Fruit fly (Drosophila melanogaster): ENCODE measurements around the gene CG31294.

DNA sequence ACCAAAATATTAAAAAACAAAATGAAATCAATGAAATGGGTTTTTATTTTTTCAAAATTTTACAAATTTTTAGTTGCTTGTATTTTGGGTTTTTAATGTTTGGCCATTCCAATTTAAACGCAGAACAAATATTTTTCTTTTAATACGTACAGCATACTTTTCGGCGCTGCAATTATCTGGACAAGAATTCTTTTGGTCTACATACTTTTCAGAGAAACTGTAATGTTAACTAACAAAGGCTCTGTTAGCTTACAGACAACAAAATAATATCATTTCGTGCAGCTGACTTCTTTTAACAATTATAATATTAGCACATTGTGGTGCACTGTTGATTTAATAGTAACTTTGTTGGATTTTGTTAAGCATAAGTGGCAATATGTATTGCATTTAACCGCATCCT lies 27.9 kb downstream of the CG31294 start:
- no peak for TF ChIP-seq CTCF (optimal IDR thresholded peaks at IDR 0.05)
- TF ChIP-seq CG8478 (optimal IDR thresholded peaks at IDR 0.05), result no peak

Data from S2 (cell line).